Fruit fly (Drosophila melanogaster) whole organism, adult: ENCODE data around the gene CG9338.

Experiments
- CG11617 ChIP-seq: fragments of 200-800 bp; sonication (Bioruptor generic); optimal IDR thresholded peaks from 2 replicates; lab custom pipeline; 2017; ENCODE audit warnings: mild to moderate bottlenecking, missing biosample characterization, missing genetic modification reagents, missing genetic modification characterization
- CG12768 ChIP-seq: fragments of 200-800 bp; sonication (Bioruptor generic); optimal IDR thresholded peaks from 2 replicates; lab custom pipeline; 2017; ENCODE audit warnings: missing biosample characterization, missing genetic modification characterization, mild to moderate bottlenecking, moderate library complexity, missing genetic modification reagents
- CG14711 ChIP-seq: fragments of 200-800 bp; sonication (Bioruptor generic); optimal IDR thresholded peaks from 2 replicates; lab custom pipeline; 2018; ENCODE audit warnings: missing biosample characterization, mild to moderate bottlenecking, missing genetic modification characterization, moderate library complexity
- CG1620 ChIP-seq: fragments of 200-800 bp; sonication (Bioruptor generic); optimal IDR thresholded peaks from 2 replicates; lab custom pipeline; 2016; ENCODE audit warnings: missing biosample characterization, missing genetic modification characterization
- CG33017 ChIP-seq: fragments of 200-800 bp; sonication (Bioruptor generic); optimal IDR thresholded peaks from 2 replicates; lab custom pipeline; 2018; ENCODE audit warnings: missing biosample characterization, mild to moderate bottlenecking, missing genetic modification characterization, moderate library complexity
- CG5204 ChIP-seq: fragments of 200-800 bp; sonication (Bioruptor generic); optimal IDR thresholded peaks from 2 replicates; lab custom pipeline; 2016; ENCODE audit warnings: missing biosample characterization, missing genetic modification characterization
- CG7045 ChIP-seq: fragments of 200-800 bp; sonication (Bioruptor generic); optimal IDR thresholded peaks from 2 replicates; lab custom pipeline; 2017; ENCODE audit warnings: missing biosample characterization, mild to moderate bottlenecking, missing genetic modification characterization
- CG7101 ChIP-seq: fragments of 200-800 bp; sonication (Bioruptor generic); optimal IDR thresholded peaks from 2 replicates; lab custom pipeline; 2018; ENCODE audit warnings: missing biosample characterization, mild to moderate bottlenecking, missing genetic modification characterization, moderate library complexity
- Clk ChIP-seq: fragments of 200-800 bp; sonication (Bioruptor generic); optimal IDR thresholded peaks from 2 replicates; lab custom pipeline; 2017; ENCODE audit warnings: missing biosample characterization, missing genetic modification characterization
- Crg-1 ChIP-seq: fragments of 200-800 bp; sonication (Bioruptor generic); optimal IDR thresholded peaks from 2 replicates; lab custom pipeline; 2016; ENCODE audit warnings: missing biosample characterization, missing genetic modification characterization
- Hr96 ChIP-seq: fragments of 200-800 bp; sonication (Bioruptor generic); optimal IDR thresholded peaks from 2 replicates; lab custom pipeline; 2016; ENCODE audit warnings: missing biosample characterization, missing genetic modification characterization
- Mnt ChIP-seq: fragments of 200-800 bp; sonication (Bioruptor generic); optimal IDR thresholded peaks from 2 replicates; lab custom pipeline; 2016; ENCODE audit warnings: missing biosample characterization, mild to moderate bottlenecking, missing genetic modification characterization
- bab1 ChIP-seq: fragments of 200-800 bp; sonication (Bioruptor generic); optimal IDR thresholded peaks from 3 replicates; lab custom pipeline; 2019; ENCODE audit warnings: missing biosample characterization, mild to moderate bottlenecking, missing genetic modification characterization, moderate library complexity
- cic ChIP-seq: fragments of 200-800 bp; sonication (Bioruptor generic); optimal IDR thresholded peaks from 2 replicates; lab custom pipeline; 2017; ENCODE audit warnings: missing biosample characterization, mild to moderate bottlenecking, missing genetic modification characterization, moderate library complexity
- cnc ChIP-seq, 2 experiments: fragments of >200 bp; optimal IDR thresholded peaks; 2 replicates each; lab custom pipeline; 2017
- kay ChIP-seq: fragments of 200-800 bp; sonication (Bioruptor generic); peaks from one replicate; lab custom pipeline; 2016; ENCODE audit warnings: missing biosample characterization, missing genetic modification characterization, borderline replicate concordance
- ovo ChIP-seq: fragments of 200-800 bp; sonication (Bioruptor generic); optimal IDR thresholded peaks from 2 replicates; lab custom pipeline; 2016; ENCODE audit warnings: missing biosample characterization, missing genetic modification characterization
- tj ChIP-seq: fragments of 200-800 bp; sonication (Bioruptor generic); optimal IDR thresholded peaks from 3 replicates; lab custom pipeline; 2017; ENCODE audit warnings: missing biosample characterization, mild to moderate bottlenecking, missing genetic modification characterization, moderate library complexity
- toe ChIP-seq: fragments of 200-800 bp; sonication (Bioruptor generic); optimal IDR thresholded peaks from 2 replicates; lab custom pipeline; 2016; ENCODE audit warnings: missing biosample characterization, missing genetic modification characterization

CG9338 gene

DNA sequence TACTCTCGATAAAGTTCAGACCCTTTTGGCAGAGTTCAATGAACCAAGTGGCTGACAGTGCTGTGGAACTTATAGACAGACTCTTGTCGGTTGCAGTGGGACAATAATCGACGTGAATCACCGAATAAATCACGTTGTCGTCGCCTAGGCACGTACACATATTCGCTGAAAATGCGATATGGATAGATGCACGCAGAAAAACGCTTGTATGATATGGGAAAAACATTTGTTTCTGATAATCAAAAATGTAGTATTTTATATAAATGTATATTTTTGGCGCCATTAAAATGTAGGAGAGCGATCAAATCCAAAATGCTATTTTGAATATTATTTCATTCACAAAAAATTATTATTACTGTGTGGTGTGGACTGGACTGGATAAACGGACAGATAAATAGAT is 50.2 kb downstream of the CG9338 start:
- no peak for TF ChIP-seq CG5204
- no peak for TF ChIP-seq CG33017 (tag; lab: Kevin White, UChicago)
- TF ChIP-seq bab1 (GFP tag; lab: Kevin White, UChicago), result peak; percentile 53
- TF ChIP-seq Mnt (GFP tag; lab: Kevin White, UChicago), result no peak
- TF ChIP-seq cnc (optimal IDR thresholded peaks at IDR 0.05; lab: Kevin White, UChicago), result no peak
- TF ChIP-seq Crg-1 (GFP tag; lab: Kevin White, UChicago), result no peak
- no peak for TF ChIP-seq Hr96 (GFP tag; lab: Kevin White, UChicago)
- TF ChIP-seq CG7101 (tag; lab: Kevin White, UChicago), result peak; percentile 46
- peak; percentile 24 for TF ChIP-seq CG11617 (GFP tag; lab: Kevin White, UChicago)
- TF ChIP-seq toe, result no peak
- TF ChIP-seq ovo (GFP tag; lab: Kevin White, UChicago), result no peak
- TF ChIP-seq CG14711 (tag; lab: Kevin White, UChicago), result peak; percentile 20
- TF ChIP-seq CG1620 (GFP tag; lab: Kevin White, UChicago), result peak; percentile 8
- TF ChIP-seq kay (GFP tag; lab: Kevin White, UChicago), result no peak
- no peak for TF ChIP-seq CG7045 (GFP tag; lab: Kevin White, UChicago)
- peak; percentile 37 for TF ChIP-seq tj

DNA sequence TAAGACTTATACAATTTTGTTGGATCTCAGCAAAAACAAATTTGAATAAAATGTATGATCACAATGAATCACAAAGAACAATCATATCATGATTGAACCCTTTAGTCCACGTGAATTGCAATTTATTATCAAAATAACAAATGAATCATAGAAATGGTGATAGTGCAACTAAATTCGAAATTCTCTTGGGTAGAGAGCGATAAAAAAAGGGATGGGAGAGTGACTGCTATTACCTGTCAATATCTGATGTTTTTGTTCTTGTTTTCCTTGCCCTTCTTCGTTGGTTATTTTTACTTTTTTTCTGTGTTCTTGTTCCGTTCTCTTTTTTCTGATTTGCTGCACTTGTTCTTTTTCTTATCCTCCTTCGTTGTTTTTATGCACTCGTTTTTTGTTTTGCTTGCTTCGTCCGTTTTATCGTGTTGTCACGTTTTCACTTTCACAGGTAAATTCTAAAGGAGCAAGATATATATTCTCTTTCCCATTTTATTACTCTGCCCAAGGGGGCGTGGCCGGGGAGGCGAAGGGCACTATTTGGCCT is 51.7 kb downstream of the CG9338 start:
- no peak for TF ChIP-seq bab1 (GFP tag; lab: Kevin White, UChicago)
- no peak for TF ChIP-seq CG7101 (tag; lab: Kevin White, UChicago)
- no peak for TF ChIP-seq Crg-1 (GFP tag; lab: Kevin White, UChicago)
- no peak for TF ChIP-seq toe
- TF ChIP-seq CG5204, result no peak
- TF ChIP-seq Clk (GFP tag; lab: Kevin White, UChicago), result no peak
- no peak for TF ChIP-seq CG11617 (GFP tag; lab: Kevin White, UChicago)
- no peak for TF ChIP-seq cic
- TF ChIP-seq cnc (optimal IDR thresholded peaks at IDR 0.05; lab: Kevin White, UChicago), result no peak
- TF ChIP-seq CG12768 (GFP tag; lab: Kevin White, UChicago), result no peak
- no peak for TF ChIP-seq CG1620 (GFP tag; lab: Kevin White, UChicago)
